Fruit fly (Drosophila melanogaster) whole organism, adult: ENCODE data around the gene Bulli.

ENCODE experiments used
- CG11617 ChIP-seq: fragments of 200-800 bp; sonication (Bioruptor generic); optimal IDR thresholded peaks from 2 replicates; lab custom pipeline; 2017; ENCODE audit warnings: mild to moderate bottlenecking, missing biosample characterization, missing genetic modification reagents, missing genetic modification characterization
- CG14711 ChIP-seq: fragments of 200-800 bp; sonication (Bioruptor generic); optimal IDR thresholded peaks from 2 replicates; lab custom pipeline; 2018; ENCODE audit warnings: missing biosample characterization, mild to moderate bottlenecking, missing genetic modification characterization, moderate library complexity
- CG1620 ChIP-seq: fragments of 200-800 bp; sonication (Bioruptor generic); optimal IDR thresholded peaks from 2 replicates; lab custom pipeline; 2016; ENCODE audit warnings: missing biosample characterization, missing genetic modification characterization
- CG5204 ChIP-seq: fragments of 200-800 bp; sonication (Bioruptor generic); optimal IDR thresholded peaks from 2 replicates; lab custom pipeline; 2016; ENCODE audit warnings: missing biosample characterization, missing genetic modification characterization
- Clk ChIP-seq: fragments of 200-800 bp; sonication (Bioruptor generic); optimal IDR thresholded peaks from 2 replicates; lab custom pipeline; 2017; ENCODE audit warnings: missing biosample characterization, missing genetic modification characterization
- Hr96 ChIP-seq: fragments of 200-800 bp; sonication (Bioruptor generic); optimal IDR thresholded peaks from 2 replicates; lab custom pipeline; 2016; ENCODE audit warnings: missing biosample characterization, missing genetic modification characterization
- Mnt ChIP-seq: fragments of 200-800 bp; sonication (Bioruptor generic); optimal IDR thresholded peaks from 2 replicates; lab custom pipeline; 2016; ENCODE audit warnings: missing biosample characterization, mild to moderate bottlenecking, missing genetic modification characterization
- bab1 ChIP-seq: fragments of 200-800 bp; sonication (Bioruptor generic); optimal IDR thresholded peaks from 3 replicates; lab custom pipeline; 2019; ENCODE audit warnings: missing biosample characterization, mild to moderate bottlenecking, missing genetic modification characterization, moderate library complexity
- cnc ChIP-seq, 2 experiments: fragments of >200 bp; optimal IDR thresholded peaks; 2 replicates each; lab custom pipeline; 2017
- kay ChIP-seq: fragments of 200-800 bp; sonication (Bioruptor generic); peaks from one replicate; lab custom pipeline; 2016; ENCODE audit warnings: missing biosample characterization, missing genetic modification characterization, borderline replicate concordance
- ovo ChIP-seq: fragments of 200-800 bp; sonication (Bioruptor generic); optimal IDR thresholded peaks from 2 replicates; lab custom pipeline; 2016; ENCODE audit warnings: missing biosample characterization, missing genetic modification characterization
- tj ChIP-seq: fragments of 200-800 bp; sonication (Bioruptor generic); optimal IDR thresholded peaks from 3 replicates; lab custom pipeline; 2017; ENCODE audit warnings: missing biosample characterization, mild to moderate bottlenecking, missing genetic modification characterization, moderate library complexity

DNA sequence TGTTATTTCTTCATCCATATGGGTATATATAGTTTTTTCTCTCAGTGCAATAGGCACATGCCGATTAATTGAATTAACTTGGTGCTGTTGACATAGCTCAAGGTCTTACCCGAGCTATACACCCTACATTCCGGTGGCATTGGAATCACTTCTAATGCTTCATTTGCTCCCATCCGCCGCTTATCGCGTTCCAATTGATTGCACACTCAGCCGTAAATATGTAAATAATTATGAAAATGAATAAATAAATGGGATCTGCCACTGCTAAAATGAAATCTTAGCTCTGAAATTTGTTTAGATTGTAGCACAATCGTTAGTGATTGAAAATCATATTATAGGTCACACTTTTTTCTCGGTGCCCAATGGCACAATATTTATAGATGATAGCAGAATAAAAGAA is 28.4 kb downstream of the Bulli start:
- TF ChIP-seq cnc (optimal IDR thresholded peaks at IDR 0.05; lab: Kevin White, UChicago) (no peak), CG11617 (no peak), kay (GFP tag; lab: Kevin White, UChicago) (peak; percentile 23), ovo (GFP tag; lab: Kevin White, UChicago) (no peak), Mnt (GFP tag; lab: Kevin White, UChicago) (no peak), bab1 (GFP tag; lab: Kevin White, UChicago) (no peak), CG1620 (GFP tag; lab: Kevin White, UChicago) (no peak), Clk (GFP tag; lab: Kevin White, UChicago) (no peak), Hr96 (GFP tag; lab: Kevin White, UChicago) (no peak), CG5204 (no peak), CG14711 (tag; lab: Kevin White, UChicago) (no peak), tj (GFP tag; lab: Kevin White, UChicago) (no peak)
